Worm (Caenorhabditis elegans): ENCODE measurements around the gene srlf-37.

srlf-37 gene

ce11 chrV:636281-636680 is 32.3 kb upstream of the srlf-37 start, which contains the start of gene pals-31:
Gene pals-31, plus strand, starts transcription at chrV:636581.
- no peak for TF ChIP-seq spr-3 (GFP tag; optimal IDR thresholded peaks at IDR 0.05)
- no peak for TF ChIP-seq Y75B8A.6 (GFP tag; IDR thresholded peaks at IDR 0.05)
- TF ChIP-seq Y48G9A.11 (GFP tag; IDR thresholded peaks at IDR 0.05) = no peak
- no peak for TF ChIP-seq ZK546.5 (tag; optimal IDR thresholded peaks at IDR 0.05)
- TF ChIP-seq ctbp-1 (GFP tag; IDR thresholded peaks at IDR 0.05) = no peak
- TF ChIP-seq nhr-28 (tag; optimal IDR thresholded peaks at IDR 0.05) = no peak
- TF ChIP-seq mes-2 (tag; optimal IDR thresholded peaks at IDR 0.05; ENCODE audit: poor library complexity, severe bottlenecking) = no peak
- TF ChIP-seq nhr-102 (tag; optimal IDR thresholded peaks at IDR 0.05) = no peak
- no peak for TF ChIP-seq unc-62 (GFP tag; optimal IDR thresholded peaks at IDR 0.05 in 1 of 2)
- TF ChIP-seq unc-62 (tag; optimal IDR thresholded peaks at IDR 0.05) = no peak

ce11 chrV:635630-636029 is 31.6 kb upstream of the srlf-37 start:
- no peak for TF ChIP-seq mdt-29 (GFP tag; IDR thresholded peaks at IDR 0.05)
- no peak for TF ChIP-seq aha-1 (tag)
- no peak for TF ChIP-seq ztf-7 (tag; optimal IDR thresholded peaks at IDR 0.05)
- TF ChIP-seq hlh-11 (tag; optimal IDR thresholded peaks at IDR 0.05) = peak; percentile 84
- no peak for TF ChIP-seq jun-1 (tag; optimal IDR thresholded peaks at IDR 0.05)
- no peak for TF ChIP-seq php-3 (GFP tag; IDR thresholded peaks at IDR 0.05)
- no peak for TF ChIP-seq lin-13 (GFP tag; optimal IDR thresholded peaks at IDR 0.05)
- no peak for TF ChIP-seq lim-7 (GFP tag; IDR thresholded peaks at IDR 0.05)
- TF ChIP-seq vab-7 (GFP tag; IDR thresholded peaks at IDR 0.05) = no peak
- no peak for TF ChIP-seq sdz-12 (GFP tag; optimal IDR thresholded peaks at IDR 0.05)
- no peak for TF ChIP-seq ctbp-1 (GFP tag; IDR thresholded peaks at IDR 0.05)
- no peak for TF ChIP-seq fos-1 (tag; optimal IDR thresholded peaks at IDR 0.05)
- TF ChIP-seq attf-4 (tag; optimal IDR thresholded peaks at IDR 0.05) = no peak
- no peak for TF ChIP-seq daf-16 (GFP tag; optimal IDR thresholded peaks at IDR 0.05)
- peak; percentile 40 for TF ChIP-seq daf-16 (tag; optimal IDR thresholded peaks at IDR 0.05)
- TF ChIP-seq Y48G9A.11 (GFP tag; IDR thresholded peaks at IDR 0.05) = no peak
- TF ChIP-seq nhr-48 (tag; optimal IDR thresholded peaks at IDR 0.05) = peak; percentile 19
- TF ChIP-seq hif-1 (tag; optimal IDR thresholded peaks at IDR 0.05) = peak in 1 of 2 experiments; percentile 4
- TF ChIP-seq snpc-1.2 (GFP tag; IDR thresholded peaks at IDR 0.05) = no peak
- TF ChIP-seq rbr-2 (tag; optimal IDR thresholded peaks at IDR 0.05) = no peak
- TF ChIP-seq snpc-4 (tag; optimal IDR thresholded peaks at IDR 0.05) = no peak
- TF ChIP-seq F10B5.3 (tag; optimal IDR thresholded peaks at IDR 0.05) = no peak
- no peak for TF ChIP-seq T20F7.1 (GFP tag; optimal IDR thresholded peaks at IDR 0.05)
- no peak for TF ChIP-seq ceh-28 (tag; optimal IDR thresholded peaks at IDR 0.05)
- peak; percentile 85 for TF ChIP-seq nhr-77 (tag; optimal IDR thresholded peaks at IDR 0.05)
- TF ChIP-seq mxl-2 (GFP tag; conservative IDR thresholded peaks at IDR 0.05) = no peak
- no peak for TF ChIP-seq cey-2 (tag; optimal IDR thresholded peaks at IDR 0.05; ENCODE audit: borderline replicate concordance, insufficient read depth)
- TF ChIP-seq skn-1 (tag; optimal IDR thresholded peaks at IDR 0.05) = no peak
- no peak for TF ChIP-seq zag-1 (tag; optimal IDR thresholded peaks at IDR 0.05)
- no peak for TF ChIP-seq lin-39 (tag; optimal IDR thresholded peaks at IDR 0.05)
- no peak for TF ChIP-seq Y75B8A.6 (GFP tag; IDR thresholded peaks at IDR 0.05)
- TF ChIP-seq zfp-3 (GFP tag; conservative IDR thresholded peaks at IDR 0.05) = no peak
- TF ChIP-seq ceh-20 (GFP tag; IDR thresholded peaks at IDR 0.05) = no peak
- no peak for TF ChIP-seq dmd-9 (GFP tag; IDR thresholded peaks at IDR 0.05)
- TF ChIP-seq set-16 (GFP tag; IDR thresholded peaks at IDR 0.05) = no peak
- peak in 1 of 2 experiments; percentile 2 for TF ChIP-seq lsy-2 (tag; optimal IDR thresholded peaks at IDR 0.05)
- no peak for TF ChIP-seq daf-12 (tag; optimal IDR thresholded peaks at IDR 0.05)
- TF ChIP-seq arid-1 (GFP tag; conservative IDR thresholded peaks at IDR 0.05) = no peak
- no peak for TF ChIP-seq lin-15B (tag; optimal IDR thresholded peaks at IDR 0.05)
- no peak for TF ChIP-seq zip-11 (GFP tag; IDR thresholded peaks at IDR 0.05)
- no peak for TF ChIP-seq ceh-82 (tag; optimal IDR thresholded peaks at IDR 0.05)
- TF ChIP-seq spr-3 (GFP tag; optimal IDR thresholded peaks at IDR 0.05) = no peak
- TF ChIP-seq mes-2 (tag; optimal IDR thresholded peaks at IDR 0.05; ENCODE audit: poor library complexity, severe bottlenecking) = peak; percentile 33
- TF ChIP-seq saeg-2 (GFP tag; IDR thresholded peaks at IDR 0.05) = no peak
- TF ChIP-seq nhr-41 (GFP tag; IDR thresholded peaks at IDR 0.05) = no peak
- no peak for TF ChIP-seq D1046.2 (GFP tag; IDR thresholded peaks at IDR 0.05)
